Fruit fly (Drosophila melanogaster) whole organism, embryonic: ENCODE results near the gene slmb.

ENCODE experiments used
- ATbp ChIP-seq: fragments of 200-800 bp; sonication (Bioruptor generic); optimal IDR thresholded peaks from 2 replicates; lab custom pipeline; 2017; ENCODE audit warnings: missing biosample characterization, mild to moderate bottlenecking, missing genetic modification characterization, missing genetic modification reagents
- Atf-2 ChIP-seq: fragments of 200-800 bp; sonication (Bioruptor generic); optimal IDR thresholded peaks from 2 replicates; lab custom pipeline; 2016; ENCODE audit warnings: missing biosample characterization, missing genetic modification characterization
- Bdp1 ChIP-seq: fragments of 200-800 bp; sonication (Bioruptor generic); optimal IDR thresholded peaks from 3 replicates; lab custom pipeline; 2016; ENCODE audit warnings: missing biosample characterization, missing genetic modification characterization
- BtbVII ChIP-seq: fragments of 200-800 bp; sonication (Bioruptor generic); optimal IDR thresholded peaks from 3 replicates; lab custom pipeline; 2017; ENCODE audit warnings: missing biosample characterization, mild to moderate bottlenecking, missing genetic modification characterization
- CG10565 ChIP-seq: fragments of 200-800 bp; sonication (Bioruptor generic); optimal IDR thresholded peaks from 3 replicates; lab custom pipeline; 2016; ENCODE audit warnings: missing biosample characterization, mild to moderate bottlenecking, missing genetic modification characterization
- CG10979 ChIP-seq: fragments of 200-800 bp; sonication (Bioruptor generic); optimal IDR thresholded peaks from 2 replicates; lab custom pipeline; 2018; ENCODE audit warnings: missing biosample characterization, mild to moderate bottlenecking, missing genetic modification characterization, moderate library complexity
- CG11456 ChIP-seq: fragments of 200-800 bp; sonication (Bioruptor generic); IDR thresholded peaks from 3 replicates; pipeline ENCODE4 v1.3.6; 2022; ENCODE audit warnings: missing biosample characterization, missing genetic modification characterization
- CG11696 ChIP-seq: fragments of 200-800 bp; sonication (Bioruptor generic); IDR thresholded peaks from 2 replicates; pipeline ENCODE4 v1.3.6; 2022; ENCODE audit warnings: missing biosample characterization, missing genetic modification characterization
- CG12391 ChIP-seq: fragments of 200-800 bp; sonication (Bioruptor generic); optimal IDR thresholded peaks from 3 replicates; lab custom pipeline; 2018; ENCODE audit warnings: missing biosample characterization, mild to moderate bottlenecking, missing genetic modification characterization, moderate library complexity
- CG12769 ChIP-seq: fragments of 200-800 bp; sonication (Bioruptor generic); optimal IDR thresholded peaks from 2 replicates; lab custom pipeline; 2019; ENCODE audit warnings: missing biosample characterization, mild to moderate bottlenecking, missing genetic modification characterization, moderate library complexity
- CG14860 ChIP-seq: fragments of 200-800 bp; sonication (Bioruptor generic); IDR thresholded peaks from 3 replicates; pipeline ENCODE4 v1.3.6; 2022; ENCODE audit warnings: missing biosample characterization, missing genetic modification characterization; ENCODE audit not compliant: partially characterized antibody
- CG15011 ChIP-seq: fragments of 200-800 bp; sonication (Bioruptor generic); optimal IDR thresholded peaks from 3 replicates; lab custom pipeline; 2018; ENCODE audit warnings: missing biosample characterization, mild to moderate bottlenecking, missing genetic modification characterization
- CG2712 ChIP-seq: fragments of 200-800 bp; optimal IDR thresholded peaks from 3 replicates; lab custom pipeline; 2019; ENCODE audit warnings: missing biosample characterization, mild to moderate bottlenecking, missing genetic modification characterization, moderate library complexity
- CG30020 ChIP-seq: fragments of 200-800 bp; optimal IDR thresholded peaks from 2 replicates; lab custom pipeline; 2019; ENCODE audit warnings: missing biosample characterization, mild to moderate bottlenecking, missing genetic modification characterization, moderate library complexity
- CG4617 ChIP-seq: fragments of 200-800 bp; sonication (Bioruptor generic); optimal IDR thresholded peaks from 3 replicates; lab custom pipeline; 2016; ENCODE audit warnings: missing biosample characterization, missing genetic modification characterization, borderline replicate concordance
- CG6689 ChIP-seq: fragments of 200-800 bp; sonication (Bioruptor generic); IDR thresholded peaks from 2 replicates; pipeline ENCODE4 v1.3.6; 2022; ENCODE audit warnings: missing biosample characterization, missing genetic modification characterization
- CG7987 ChIP-seq: fragments of 200-800 bp; sonication (Bioruptor generic); optimal IDR thresholded peaks from 2 replicates; lab custom pipeline; 2018; ENCODE audit warnings: missing biosample characterization, mild to moderate bottlenecking, missing genetic modification characterization, moderate library complexity
- CG8388 ChIP-seq: fragments of 200-800 bp; sonication (Bioruptor generic); optimal IDR thresholded peaks from 2 replicates; lab custom pipeline; 2019; ENCODE audit warnings: missing biosample characterization, mild to moderate bottlenecking, missing genetic modification characterization, moderate library complexity
- CG8924 ChIP-seq: fragments of 200-800 bp; optimal IDR thresholded peaks from 3 replicates; lab custom pipeline; 2019; ENCODE audit warnings: missing biosample characterization, mild to moderate bottlenecking, missing genetic modification characterization, moderate library complexity
- CkIIα-i1 ChIP-seq: fragments of 200-800 bp; sonication (Bioruptor generic); IDR thresholded peaks from 2 replicates; pipeline ENCODE4 v1.3.6; 2022; ENCODE audit warnings: missing biosample characterization, missing genetic modification characterization
- Deaf1 ChIP-seq: fragments of 200-800 bp; optimal IDR thresholded peaks from 3 replicates; lab custom pipeline; 2019; ENCODE audit warnings: missing biosample characterization, mild to moderate bottlenecking, missing genetic modification characterization, moderate library complexity
- Dek ChIP-seq: fragments of 200-800 bp; sonication (Bioruptor generic); optimal IDR thresholded peaks from 3 replicates; lab custom pipeline; 2019; ENCODE audit warnings: missing biosample characterization, mild to moderate bottlenecking, missing genetic modification characterization, moderate library complexity
- Ets65A ChIP-seq: fragments of 200-800 bp; sonication (Bioruptor generic); peaks from one replicate; lab custom pipeline; 2016; ENCODE audit warnings: missing biosample characterization, missing genetic modification characterization
- HLH4C ChIP-seq: fragments of 200-800 bp; sonication (Bioruptor generic); IDR thresholded peaks from 3 replicates; pipeline ENCODE4 v1.3.6; 2022; ENCODE audit warnings: missing biosample characterization, missing genetic modification characterization; ENCODE audit not compliant: partially characterized antibody
- Max ChIP-seq: fragments of 200-800 bp; sonication (Bioruptor generic); optimal IDR thresholded peaks from 2 replicates; lab custom pipeline; 2016; ENCODE audit warnings: missing biosample characterization, mild to moderate bottlenecking, missing genetic modification characterization
- NC2β ChIP-seq: fragments of 200-800 bp; sonication (Bioruptor generic); optimal IDR thresholded peaks from 2 replicates; lab custom pipeline; 2016; ENCODE audit warnings: missing biosample characterization, missing genetic modification characterization
- Nf-YB ChIP-seq: fragments of 200-800 bp; sonication (Bioruptor generic); optimal IDR thresholded peaks from 3 replicates; lab custom pipeline; 2019; ENCODE audit warnings: missing biosample characterization, mild to moderate bottlenecking, missing genetic modification characterization, moderate library complexity
- Nf-YC ChIP-seq: fragments of 200-800 bp; optimal IDR thresholded peaks from 3 replicates; lab custom pipeline; 2019; ENCODE audit warnings: missing biosample characterization, mild to moderate bottlenecking, missing genetic modification characterization, moderate library complexity
- Optix ChIP-seq: fragments of 200-800 bp; sonication (Bioruptor generic); IDR thresholded peaks from 3 replicates; pipeline ENCODE4 v1.3.6; 2022; ENCODE audit warnings: missing biosample characterization, missing genetic modification characterization
- PHDP ChIP-seq: fragments of 200-800 bp; sonication (Bioruptor generic); optimal IDR thresholded peaks from 3 replicates; lab custom pipeline; 2018; ENCODE audit warnings: missing biosample characterization, mild to moderate bottlenecking, missing genetic modification characterization, moderate library complexity
- Poxn ChIP-seq: fragments of 200-800 bp; sonication (Bioruptor generic); IDR thresholded peaks from 2 replicates; pipeline ENCODE4 v1.3.6; 2022; ENCODE audit warnings: missing biosample characterization, missing genetic modification characterization
- Rx ChIP-seq: fragments of 200-800 bp; sonication (Bioruptor generic); IDR thresholded peaks from 2 replicates; pipeline ENCODE4 v1.3.6; 2022; ENCODE audit warnings: missing biosample characterization, missing genetic modification characterization
- Sox102F ChIP-seq: fragments of 200-800 bp; sonication (Bioruptor generic); optimal IDR thresholded peaks from 2 replicates; lab custom pipeline; 2018; ENCODE audit warnings: missing biosample characterization, mild to moderate bottlenecking, missing genetic modification characterization, moderate library complexity
- al ChIP-seq: fragments of 200-800 bp; sonication (Bioruptor generic); IDR thresholded peaks from 2 replicates; pipeline ENCODE4 v1.3.6; 2022; ENCODE audit warnings: missing biosample characterization, missing genetic modification characterization
- bab2 ChIP-seq: fragments of 200-800 bp; sonication (Bioruptor generic); optimal IDR thresholded peaks from 2 replicates; lab custom pipeline; 2016; ENCODE audit warnings: missing biosample characterization, missing genetic modification characterization
- cad ChIP-seq: fragments of >200 bp; optimal IDR thresholded peaks from 2 replicates; lab custom pipeline; 2017; ENCODE audit warnings: missing biosample characterization, missing genetic modification characterization
- chm ChIP-seq: fragments of 200-800 bp; sonication (Bioruptor generic); IDR thresholded peaks from 2 replicates; pipeline ENCODE4 v1.3.6; 2022; ENCODE audit warnings: missing biosample characterization, missing genetic modification characterization
- fd64A ChIP-seq: fragments of 200-800 bp; sonication (Bioruptor generic); optimal IDR thresholded peaks from 3 replicates; lab custom pipeline; 2018; ENCODE audit warnings: missing biosample characterization, mild to moderate bottlenecking, missing genetic modification characterization
- ftz-f1 ChIP-seq: fragments of 200-800 bp; sonication (Bioruptor generic); optimal IDR thresholded peaks from 2 replicates; lab custom pipeline; 2016; ENCODE audit warnings: missing biosample characterization, missing genetic modification characterization
- gfzf ChIP-seq: fragments of 200-800 bp; sonication (Bioruptor generic); optimal IDR thresholded peaks from 2 replicates; lab custom pipeline; 2016; ENCODE audit warnings: missing biosample characterization, mild to moderate bottlenecking, missing genetic modification characterization, moderate library complexity
- hb ChIP-seq: fragments of 200-800 bp; sonication (Bioruptor generic); IDR thresholded peaks from 3 replicates; pipeline ENCODE4 v1.3.6; 2022; ENCODE audit warnings: missing biosample characterization, missing genetic modification characterization; ENCODE audit not compliant: partially characterized antibody
- her ChIP-seq: fragments of 200-800 bp; sonication (Bioruptor generic); optimal IDR thresholded peaks from 2 replicates; lab custom pipeline; 2016; ENCODE audit warnings: missing biosample characterization, missing genetic modification characterization
- pho ChIP-seq: fragments of 200-800 bp; sonication (Bioruptor generic); optimal IDR thresholded peaks from 2 replicates; lab custom pipeline; 2016; ENCODE audit warnings: missing biosample characterization, missing genetic modification characterization
- psq ChIP-seq: fragments of 200-800 bp; sonication (Bioruptor generic); optimal IDR thresholded peaks from 2 replicates; lab custom pipeline; 2017; ENCODE audit warnings: missing biosample characterization, missing genetic modification characterization
- sd ChIP-seq: fragments of 200-800 bp; sonication (Bioruptor generic); optimal IDR thresholded peaks from 3 replicates; lab custom pipeline; 2018; ENCODE audit warnings: missing biosample characterization, mild to moderate bottlenecking, missing genetic modification characterization, moderate library complexity
- sisA ChIP-seq: fragments of 200-800 bp; sonication (Bioruptor generic); IDR thresholded peaks from 2 replicates; pipeline ENCODE4 v1.3.6; 2022; ENCODE audit warnings: missing biosample characterization, missing genetic modification characterization
- trem ChIP-seq: fragments of 200-800 bp; optimal IDR thresholded peaks from 3 replicates; lab custom pipeline; 2019; ENCODE audit warnings: missing biosample characterization, mild to moderate bottlenecking, missing genetic modification characterization, moderate library complexity
- trh ChIP-seq: fragments of 200-800 bp; sonication (Bioruptor generic); optimal IDR thresholded peaks from 2 replicates; lab custom pipeline; 2016; ENCODE audit warnings: missing biosample characterization, missing genetic modification characterization
- unc-4 ChIP-seq: fragments of 200-800 bp; sonication (Bioruptor generic); IDR thresholded peaks from 2 replicates; pipeline ENCODE4 v1.3.6; 2022; ENCODE audit warnings: missing biosample characterization, missing genetic modification characterization; ENCODE audit not compliant: partially characterized antibody
- wdn ChIP-seq: fragments of 200-800 bp; sonication (Bioruptor generic); IDR thresholded peaks from 2 replicates; pipeline ENCODE4 v1.3.6; 2022; ENCODE audit warnings: missing biosample characterization, missing genetic modification characterization

The slmb gene

dm6 chr3R:21097631-21098117, 29.6 kb downstream of the slmb start, which contains the start of gene RhoGAP93B (continued):
- TF ChIP-seq trem (tag; lab: Kevin White, UChicago) (peak; percentile 89), ftz-f1 (GFP tag; lab: Kevin White, UChicago) (peak; percentile 64), CG4617 (GFP tag; lab: Kevin White, UChicago) (peak; percentile 56), wdn (GFP tag; lab: Robert Waterston, UW) (peak; percentile 61), CG12391 (peak; percentile 93), CG10565 (GFP tag; lab: Kevin White, UChicago) (no peak), Rx (GFP tag; lab: Robert Waterston, UW) (peak; percentile 83), HLH4C (peak; percentile 100), cad (no peak), Ets65A (GFP tag; lab: Kevin White, UChicago) (peak; percentile 99), CG12769 (tag; lab: Kevin White, UChicago) (no peak), hb (peak; percentile 100), gfzf (GFP tag; lab: Kevin White, UChicago) (peak; percentile 83), CG14860 (GFP tag; lab: Robert Waterston, UW) (peak; percentile 100), ATbp (no peak), Deaf1 (tag; lab: Kevin White, UChicago) (no peak), Bdp1 (GFP tag; lab: Kevin White, UChicago) (peak; percentile 86), sisA (peak; percentile 96), CG2712 (tag; lab: Kevin White, UChicago) (peak; percentile 87), Dek (peak; percentile 67), CG6689 (peak; percentile 83), CG8388 (GFP tag; lab: Kevin White, UChicago) (peak; percentile 70), NC2β (peak; percentile 83), Optix (GFP tag; lab: Robert Waterston, UW) (peak; percentile 95), unc-4 (peak; percentile 99), CG10979 (tag; lab: Kevin White, UChicago) (peak; percentile 71), Poxn (GFP tag; lab: Robert Waterston, UW) (no peak; the same call in 1 of the 2 replicates), CG7987 (GFP tag; lab: Kevin White, UChicago) (peak; percentile 68), chm (GFP tag; lab: Robert Waterston, UW) (peak; percentile 86), CG8924 (peak; percentile 82), bab2 (GFP tag; lab: Kevin White, UChicago) (peak; percentile 94), CG11696 (GFP tag; lab: Robert Waterston, UW) (peak; percentile 44; the same call in 1 of the 2 replicates), Nf-YB (GFP tag; lab: Kevin White, UChicago) (peak; percentile 53), al (peak; percentile 91), Max (GFP tag; lab: Kevin White, UChicago) (peak; percentile 68), sd (no peak), CG30020 (tag; lab: Kevin White, UChicago) (peak; percentile 75), Sox102F (peak; percentile 82), BtbVII (peak; percentile 35), CkIIα-i1 (GFP tag; lab: Robert Waterston, UW) (peak; percentile 55; the same call in 1 of the 2 replicates), Atf-2 (peak; percentile 72), pho (GFP tag; lab: Kevin White, UChicago) (peak; percentile 93), CG15011 (GFP tag; lab: Kevin White, UChicago) (no peak), fd64A (peak; percentile 22), trh (GFP tag; lab: Kevin White, UChicago) (peak; percentile 79), psq (peak; percentile 77), Nf-YC (peak; percentile 77), PHDP (tag; lab: Kevin White, UChicago) (peak; percentile 84), CG11456 (GFP tag; lab: Robert Waterston, UW) (peak; percentile 94), her (GFP tag; lab: Kevin White, UChicago) (peak; percentile 69)
